Worm (Caenorhabditis elegans) whole organism, L3 larva: ENCODE measurements around the gene F59H6.14.

Source experiments
- ama-1 ChIP-seq: fragments of 150-350 bp; optimal IDR thresholded peaks from 2 replicates; lab custom pipeline; 2018
- elt-3 ChIP-seq, 3 experiments: fragments of 150-350 bp in 1 of 3; sonication (generic microtip) in 2 of 3; optimal IDR thresholded peaks; 2 replicates in 2 of 3; 4 replicates in 1 of 3; lab custom pipeline; 2014 to 2017; ENCODE audit warnings: missing biosample characterization in 3 of 3, missing genetic modification characterization in 3 of 3
- nfya-1 ChIP-seq: sonication (generic microtip); optimal IDR thresholded peaks from 2 replicates; lab custom pipeline; 2017; ENCODE audit warnings: missing genetic modification characterization, mild to moderate bottlenecking, missing compliant biosample characterization, antibody characterized with exemption, moderate library complexity; ENCODE audit not compliant: insufficient read depth
- nhr-25 ChIP-seq: sonication (generic microtip); optimal IDR thresholded peaks from 2 replicates; lab custom pipeline; 2017; ENCODE audit warnings: missing biosample characterization, missing genetic modification characterization
- skn-1 ChIP-seq: fragments of 150-350 bp; optimal IDR thresholded peaks from 2 replicates; lab custom pipeline; 2014; ENCODE audit warnings: missing biosample characterization, missing genetic modification characterization
- zag-1 ChIP-seq: fragments of 150-350 bp; optimal IDR thresholded peaks from 2 replicates; lab custom pipeline; 2014; ENCODE audit warnings: missing biosample characterization, missing genetic modification characterization

ce11 chrII:2030367-2030766, 3.0 kb upstream of the F59H6.14 start, which contains the start of gene bath-3:
- TF ChIP-seq elt-3 (tag; optimal IDR thresholded peaks at IDR 0.05; lab: Kevin White, UChicago) = no peak
- TF ChIP-seq zag-1 = no peak
- no peak for TF ChIP-seq skn-1 (tag; lab: Kevin White, UChicago)
- no peak for TF ChIP-seq ama-1 (lab: Kevin White, UChicago)
- no peak for TF ChIP-seq nhr-25 (tag; lab: Kevin White, UChicago)
- no peak for TF ChIP-seq nfya-1 (tag; lab: Kevin White, UChicago)
